Fruit fly (Drosophila melanogaster) whole organism, embryonic: ENCODE measurements around the gene Btnd.

Source experiments
- Atf3 ChIP-seq: fragments of 200-800 bp; sonication (Bioruptor generic); optimal IDR thresholded peaks from 3 replicates; lab custom pipeline; 2016; ENCODE audit warnings: missing biosample characterization, missing genetic modification characterization
- C15 ChIP-seq: fragments of 200-800 bp; sonication (Bioruptor generic); IDR thresholded peaks from 3 replicates; pipeline ENCODE4 v1.3.6; 2022; ENCODE audit warnings: missing biosample characterization, missing genetic modification characterization
- CG1024 ChIP-seq: fragments of 200-800 bp; sonication (Bioruptor generic); IDR thresholded peaks from 2 replicates; pipeline ENCODE4 v1.3.6; 2022; ENCODE audit warnings: missing biosample characterization, missing genetic modification characterization
- CG10431 ChIP-seq: fragments of 200-800 bp; sonication (Bioruptor generic); optimal IDR thresholded peaks from 3 replicates; lab custom pipeline; 2018; ENCODE audit warnings: missing biosample characterization, mild to moderate bottlenecking, missing genetic modification characterization
- CG10565 ChIP-seq: fragments of 200-800 bp; sonication (Bioruptor generic); optimal IDR thresholded peaks from 3 replicates; lab custom pipeline; 2016; ENCODE audit warnings: missing biosample characterization, mild to moderate bottlenecking, missing genetic modification characterization
- CG10979 ChIP-seq: fragments of 200-800 bp; sonication (Bioruptor generic); optimal IDR thresholded peaks from 2 replicates; lab custom pipeline; 2018; ENCODE audit warnings: missing biosample characterization, mild to moderate bottlenecking, missing genetic modification characterization, moderate library complexity
- CG11085 ChIP-seq: fragments of 200-800 bp; sonication (Bioruptor generic); IDR thresholded peaks from 2 replicates; pipeline ENCODE4 v1.3.6; 2022; ENCODE audit warnings: missing biosample characterization, missing genetic modification characterization
- CG11247 ChIP-seq: fragments of 200-800 bp; sonication (Bioruptor generic); IDR thresholded peaks from 2 replicates; pipeline ENCODE4 v1.3.6; 2022; ENCODE audit warnings: missing biosample characterization, missing genetic modification characterization
- CG11456 ChIP-seq: fragments of 200-800 bp; sonication (Bioruptor generic); IDR thresholded peaks from 3 replicates; pipeline ENCODE4 v1.3.6; 2022; ENCODE audit warnings: missing biosample characterization, missing genetic modification characterization
- CG11504 ChIP-seq: fragments of 200-800 bp; sonication (Bioruptor generic); optimal IDR thresholded peaks from 3 replicates; lab custom pipeline; 2019; ENCODE audit warnings: missing biosample characterization, mild to moderate bottlenecking, missing genetic modification characterization, moderate library complexity
- CG12155 ChIP-seq: fragments of 200-800 bp; sonication (Bioruptor generic); optimal IDR thresholded peaks from 3 replicates; lab custom pipeline; 2016; ENCODE audit warnings: missing biosample characterization, missing genetic modification characterization
- CG12744 ChIP-seq: fragments of 200-800 bp; sonication (Bioruptor generic); optimal IDR thresholded peaks from 2 replicates; lab custom pipeline; 2016; ENCODE audit warnings: missing biosample characterization, missing genetic modification characterization
- CG14441 ChIP-seq: fragments of 200-800 bp; sonication (Bioruptor generic); IDR thresholded peaks from 2 replicates; pipeline ENCODE4 v1.3.6; 2022; ENCODE audit warnings: missing biosample characterization, missing genetic modification characterization
- CG14667 ChIP-seq: fragments of 200-800 bp; sonication (Bioruptor generic); IDR thresholded peaks from 2 replicates; pipeline ENCODE4 v1.3.6; 2022; ENCODE audit warnings: missing biosample characterization, missing genetic modification characterization
- CG1602 ChIP-seq: fragments of 200-800 bp; sonication (Bioruptor generic); optimal IDR thresholded peaks from 3 replicates; lab custom pipeline; 2016; ENCODE audit warnings: missing biosample characterization, missing genetic modification characterization
- CG17186 ChIP-seq: fragments of 200-800 bp; sonication (Bioruptor generic); optimal IDR thresholded peaks from 3 replicates; lab custom pipeline; 2017; ENCODE audit warnings: missing biosample characterization, missing genetic modification reagents, missing genetic modification characterization
- CG17829 ChIP-seq: fragments of 200-800 bp; optimal IDR thresholded peaks from 2 replicates; lab custom pipeline; 2019; ENCODE audit warnings: missing biosample characterization, mild to moderate bottlenecking, missing genetic modification characterization, moderate library complexity
- CG2129 ChIP-seq: fragments of 200-800 bp; sonication (Bioruptor generic); IDR thresholded peaks from 2 replicates; pipeline ENCODE4 v1.3.6; 2022; ENCODE audit warnings: missing biosample characterization, missing genetic modification characterization; ENCODE audit not compliant: partially characterized antibody
- CG3281 ChIP-seq: fragments of 200-800 bp; sonication (Bioruptor generic); optimal IDR thresholded peaks from 3 replicates; lab custom pipeline; 2017; ENCODE audit warnings: missing biosample characterization, mild to moderate bottlenecking, missing genetic modification characterization
- CG4328 ChIP-seq: fragments of 200-800 bp; sonication (Bioruptor generic); optimal IDR thresholded peaks from 3 replicates; lab custom pipeline; 2017; ENCODE audit warnings: missing biosample characterization, missing genetic modification reagents, missing genetic modification characterization
- CG4424 ChIP-seq: fragments of 200-800 bp; sonication (Bioruptor generic); optimal IDR thresholded peaks from 3 replicates; lab custom pipeline; 2016; ENCODE audit warnings: missing biosample characterization, missing genetic modification characterization
- CG5953 ChIP-seq: fragments of 200-800 bp; sonication (Bioruptor generic); IDR thresholded peaks from 2 replicates; pipeline ENCODE4 v1.3.6; 2022; ENCODE audit warnings: missing biosample characterization, missing genetic modification characterization
- CG7556 ChIP-seq: fragments of 200-800 bp; sonication (Bioruptor generic); optimal IDR thresholded peaks from 2 replicates; lab custom pipeline; 2017; ENCODE audit warnings: missing biosample characterization, mild to moderate bottlenecking, missing genetic modification characterization
- CG9437 ChIP-seq: fragments of 200-800 bp; sonication (Bioruptor generic); optimal IDR thresholded peaks from 2 replicates; lab custom pipeline; 2018; ENCODE audit warnings: missing biosample characterization, mild to moderate bottlenecking, missing genetic modification characterization
- Dfd ChIP-seq, 2 experiments: fragments of >200 bp; optimal IDR thresholded peaks; 2 replicates each; lab custom pipeline; 2017; ENCODE audit warnings: missing biosample characterization in 2 of 2, missing genetic modification characterization in 2 of 2
- Med ChIP-seq: fragments of 200-800 bp; sonication (Bioruptor generic); peaks from one replicate; lab custom pipeline; 2016; ENCODE audit warnings: missing biosample characterization, missing genetic modification characterization, mild to moderate bottlenecking, inconsistent platforms, moderate library complexity
- Nf-YC ChIP-seq: fragments of 200-800 bp; optimal IDR thresholded peaks from 3 replicates; lab custom pipeline; 2019; ENCODE audit warnings: missing biosample characterization, mild to moderate bottlenecking, missing genetic modification characterization, moderate library complexity
- Sry-δ ChIP-seq: fragments of 200-800 bp; sonication (Bioruptor generic); optimal IDR thresholded peaks from 2 replicates; lab custom pipeline; 2016; ENCODE audit warnings: missing biosample characterization, missing genetic modification characterization
- Trl ChIP-seq, 3 experiments: fragments of >200 bp in 2 of 3; fragments of 200-800 bp in 1 of 3; sonication (Bioruptor generic) in 1 of 3; optimal IDR thresholded peaks; 2 replicates in 1 of 3; 3 replicates in 2 of 3; lab custom pipeline; 2016 to 2017; ENCODE audit warnings: missing biosample characterization in 1 of 3, missing genetic modification characterization in 1 of 3
- Xrp1 ChIP-seq: fragments of 200-800 bp; sonication (Bioruptor generic); IDR thresholded peaks from 2 replicates; pipeline ENCODE4 v1.3.6; 2022; ENCODE audit warnings: missing biosample characterization, missing genetic modification characterization
- aop ChIP-seq: fragments of 200-800 bp; sonication (Bioruptor generic); IDR thresholded peaks from 2 replicates; pipeline ENCODE4 v1.3.6; 2022; ENCODE audit warnings: missing biosample characterization, missing genetic modification characterization
- ara ChIP-seq: fragments of 200-800 bp; sonication (Bioruptor generic); IDR thresholded peaks from 2 replicates; pipeline ENCODE4 v1.3.6; 2022; ENCODE audit warnings: missing biosample characterization, missing genetic modification characterization
- ase ChIP-seq: fragments of 200-800 bp; sonication (Bioruptor generic); IDR thresholded peaks from 3 replicates; pipeline ENCODE4 v1.3.6; 2022; ENCODE audit warnings: missing biosample characterization, missing genetic modification characterization
- bigmax ChIP-seq: fragments of 200-800 bp; sonication (Bioruptor generic); optimal IDR thresholded peaks from 2 replicates; lab custom pipeline; 2018; ENCODE audit warnings: missing biosample characterization, mild to moderate bottlenecking, missing genetic modification characterization
- bsh ChIP-seq, 2 experiments: fragments of 200-800 bp; sonication (Bioruptor generic); optimal IDR thresholded peaks; 2 replicates each; lab custom pipeline; 2017 to 2018; ENCODE audit warnings: mild to moderate bottlenecking in 2 of 2, missing biosample characterization in 2 of 2, missing genetic modification characterization in 2 of 2, moderate library complexity in 1 of 2
- cg ChIP-seq: fragments of 200-800 bp; sonication (Bioruptor generic); optimal IDR thresholded peaks from 3 replicates; lab custom pipeline; 2019; ENCODE audit warnings: missing biosample characterization, mild to moderate bottlenecking, missing genetic modification characterization, moderate library complexity
- ci ChIP-seq: fragments of 200-800 bp; sonication (Bioruptor generic); IDR thresholded peaks from 3 replicates; pipeline ENCODE4 v1.3.6; 2022; ENCODE audit warnings: missing biosample characterization, missing genetic modification characterization
- croc ChIP-seq: fragments of 200-800 bp; sonication (Bioruptor generic); conservative IDR thresholded peaks from 3 replicates; pipeline ENCODE4 v1.3.6; 2022; ENCODE audit warnings: missing biosample characterization, missing genetic modification characterization
- crol ChIP-seq: fragments of 200-800 bp; sonication (Bioruptor generic); IDR thresholded peaks from 2 replicates; pipeline ENCODE4 v1.3.6; 2022; ENCODE audit warnings: missing biosample characterization, missing genetic modification characterization
- dmrt11E ChIP-seq: fragments of 200-800 bp; sonication (Bioruptor generic); optimal IDR thresholded peaks from 3 replicates; lab custom pipeline; 2018; ENCODE audit warnings: missing biosample characterization, mild to moderate bottlenecking, missing genetic modification characterization, moderate library complexity
- dysf ChIP-seq: fragments of 200-800 bp; sonication (Bioruptor generic); IDR thresholded peaks from 3 replicates; pipeline ENCODE4 v1.3.6; 2022; ENCODE audit warnings: missing biosample characterization, missing genetic modification characterization
- ewg ChIP-seq: fragments of 200-800 bp; sonication (Bioruptor generic); optimal IDR thresholded peaks from 3 replicates; lab custom pipeline; 2017; ENCODE audit warnings: mild to moderate bottlenecking, missing biosample characterization, missing genetic modification reagents, missing genetic modification characterization
- maf-S ChIP-seq: fragments of 200-800 bp; sonication (Bioruptor generic); optimal IDR thresholded peaks from 2 replicates; lab custom pipeline; 2016; ENCODE audit warnings: missing biosample characterization, missing genetic modification characterization
- pfk ChIP-seq: fragments of 200-800 bp; sonication (Bioruptor generic); optimal IDR thresholded peaks from 2 replicates; lab custom pipeline; 2018; ENCODE audit warnings: missing biosample characterization, mild to moderate bottlenecking, missing genetic modification characterization, moderate library complexity
- pros ChIP-seq: fragments of 200-800 bp; sonication (Bioruptor generic); optimal IDR thresholded peaks from 3 replicates; lab custom pipeline; 2019; ENCODE audit warnings: missing biosample characterization, mild to moderate bottlenecking, missing genetic modification characterization, moderate library complexity
- ssp ChIP-seq: fragments of 200-800 bp; sonication (Bioruptor generic); IDR thresholded peaks from 2 replicates; pipeline ENCODE4 v1.3.6; 2022; ENCODE audit warnings: missing biosample characterization, missing genetic modification characterization
- tna ChIP-seq: fragments of 200-800 bp; sonication (Bioruptor generic); IDR thresholded peaks from 2 replicates; pipeline ENCODE4 v1.3.6; 2022; ENCODE audit warnings: missing biosample characterization, missing genetic modification characterization; ENCODE audit not compliant: partially characterized antibody
- ttk ChIP-seq: fragments of 200-800 bp; sonication (Bioruptor generic); IDR thresholded peaks from 2 replicates; pipeline ENCODE4 v2.1.2; 2022; ENCODE audit warnings: missing biosample characterization, missing genetic modification characterization
- unpg ChIP-seq: fragments of 200-800 bp; sonication (Bioruptor generic); optimal IDR thresholded peaks from 3 replicates; lab custom pipeline; 2018; ENCODE audit warnings: missing biosample characterization, mild to moderate bottlenecking, missing genetic modification characterization, moderate library complexity
- zen ChIP-seq: fragments of 200-800 bp; sonication (Bioruptor generic); optimal IDR thresholded peaks from 3 replicates; lab custom pipeline; 2018; ENCODE audit warnings: missing biosample characterization, mild to moderate bottlenecking, missing genetic modification characterization, moderate library complexity

Btnd gene

DNA sequence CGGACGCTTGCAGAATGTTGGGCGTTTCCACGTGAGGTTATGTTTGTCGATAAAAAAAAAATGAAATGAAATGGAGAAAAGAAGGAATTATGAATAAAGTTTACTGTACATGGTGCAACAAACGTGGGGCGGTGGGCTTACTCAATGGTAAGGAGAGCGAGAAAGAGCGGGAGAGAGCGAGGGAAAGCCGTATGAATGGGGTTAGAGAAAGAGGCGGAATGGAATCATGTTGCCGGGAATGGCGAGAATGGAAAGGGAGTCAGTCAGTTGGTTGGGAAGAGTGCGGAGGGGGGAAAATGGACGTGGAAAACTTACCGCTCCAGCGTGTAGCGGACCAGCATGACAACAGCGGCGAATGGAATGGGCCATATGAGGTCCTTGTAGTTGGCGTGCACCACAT is 47.0 kb upstream of the Btnd start:
- TF ChIP-seq CG3281 (GFP tag; lab: Kevin White, UChicago) (no peak), CG11504 (tag; lab: Kevin White, UChicago) (peak; percentile 29), Trl (optimal IDR thresholded peaks at IDR 0.05; lab: Kevin White, UChicago) (peak; percentile 30 to 58), Trl (GFP tag; optimal IDR thresholded peaks at IDR 0.05; lab: Kevin White, UChicago) (no peak), CG10431 (GFP tag; lab: Kevin White, UChicago) (peak; percentile 91), pros (no peak), crol (GFP tag; lab: Robert Waterston, UW) (peak; percentile 76), aop (GFP tag; lab: Robert Waterston, UW) (no peak), maf-S (no peak), CG12744 (GFP tag; lab: Kevin White, UChicago) (no peak), Dfd (GFP tag; optimal IDR thresholded peaks at IDR 0.05; lab: Kevin White, UChicago) (no peak), ci (GFP tag; lab: Robert Waterston, UW) (0 out of 3 replicates have a peak, but pooled peaks have one; percentile 20), bigmax (GFP tag; lab: Kevin White, UChicago) (peak; percentile 87), cg (GFP tag; lab: Kevin White, UChicago) (peak; percentile 39), pfk (peak; percentile 85)

DNA sequence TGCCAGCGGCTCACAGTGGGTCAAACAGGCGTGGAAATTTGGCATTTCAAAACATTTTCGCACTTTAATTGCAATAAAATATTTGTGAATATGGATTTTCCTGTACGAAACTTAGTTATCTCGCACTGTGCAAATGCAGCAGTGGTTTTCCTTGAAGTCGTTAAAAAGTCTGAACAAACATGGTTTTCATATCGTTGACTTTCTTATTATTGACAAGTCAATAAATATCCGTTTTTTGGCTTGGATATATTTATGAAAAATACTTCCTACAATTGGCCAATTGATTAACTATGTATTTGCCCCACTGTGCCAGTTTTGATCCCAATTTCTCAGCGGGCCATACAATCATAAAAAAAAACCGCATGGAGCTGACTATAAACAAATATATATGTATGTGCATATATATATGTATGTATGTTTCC is 46.3 kb upstream of the Btnd start:
- peak; percentile 95 for TF ChIP-seq CG1602
- TF ChIP-seq Med, result peak; percentile 99
- peak; percentile 95 for TF ChIP-seq CG10979 (tag; lab: Kevin White, UChicago)
- TF ChIP-seq CG11456 (GFP tag; lab: Robert Waterston, UW), result peak; percentile 88
- TF ChIP-seq ssp, result peak; percentile 84
- TF ChIP-seq dmrt11E, result peak; percentile 90
- TF ChIP-seq Nf-YC (tag; lab: Kevin White, UChicago), result peak; percentile 85
- peak; percentile 97 for TF ChIP-seq CG7556
- TF ChIP-seq C15 (GFP tag; lab: Robert Waterston, UW), result peak; percentile 82
- peak; percentile 81 for TF ChIP-seq CG11085 (GFP tag; lab: Robert Waterston, UW)
- no peak for TF ChIP-seq CG2129
- TF ChIP-seq ase, result peak; percentile 94
- peak; percentile 94 for TF ChIP-seq croc (GFP tag; lab: Robert Waterston, UW)
- peak; percentile 92 for TF ChIP-seq ara (GFP tag; lab: Robert Waterston, UW)
- peak; percentile 82 for TF ChIP-seq CG11247 (GFP tag; lab: Robert Waterston, UW)
- TF ChIP-seq zen (tag; lab: Kevin White, UChicago), result peak; percentile 86
- TF ChIP-seq Sry-δ, result peak; percentile 64
- peak; percentile 95 for TF ChIP-seq CG9437 (GFP tag; lab: Kevin White, UChicago)
- no peak for TF ChIP-seq tna (GFP tag; lab: Robert Waterston, UW)
- TF ChIP-seq ewg (GFP tag; lab: Kevin White, UChicago), result peak; percentile 95
- peak; percentile 87 for TF ChIP-seq CG17186 (GFP tag; lab: Kevin White, UChicago)
- TF ChIP-seq CG14441 (GFP tag; lab: Robert Waterston, UW), result peak; percentile 95
- peak; percentile 88 for TF ChIP-seq CG1024
- TF ChIP-seq CG12155 (GFP tag; lab: Kevin White, UChicago), result peak; percentile 90
- peak; percentile 90 for TF ChIP-seq CG4328 (GFP tag; lab: Kevin White, UChicago)
- peak; percentile 95 for TF ChIP-seq Atf3
- peak; percentile 96 for TF ChIP-seq ttk
- TF ChIP-seq CG5953 (GFP tag; lab: Robert Waterston, UW), result peak; percentile 89
- TF ChIP-seq dysf (GFP tag; lab: Robert Waterston, UW), result peak; percentile 96
- peak; percentile 87 for TF ChIP-seq CG10565
- TF ChIP-seq unpg, result peak; percentile 96
- TF ChIP-seq CG14667, result peak; percentile 87
- TF ChIP-seq Xrp1, result peak; percentile 96
- peak; percentile 96 for TF ChIP-seq CG4424 (GFP tag; lab: Kevin White, UChicago)
- TF ChIP-seq bsh (GFP tag; optimal IDR thresholded peaks at IDR 0.05; lab: Kevin White, UChicago), result peak; percentile 91 to 96
- peak; percentile 96 for TF ChIP-seq CG17829 (tag; lab: Kevin White, UChicago)
